Fruit fly (Drosophila melanogaster) whole organism, embryonic: Measurements from ENCODE around the gene Kdm5.

ENCODE experiments used
- B-H1 ChIP-seq: fragments of 200-800 bp; sonication (Bioruptor generic); IDR thresholded peaks from 3 replicates; pipeline ENCODE4 v1.3.6; 2022; ENCODE audit warnings: missing biosample characterization, missing genetic modification characterization
- Blimp-1 ChIP-seq: fragments of 200-800 bp; sonication (Bioruptor generic); optimal IDR thresholded peaks from 3 replicates; lab custom pipeline; 2018; ENCODE audit warnings: missing biosample characterization, missing genetic modification characterization, mild to moderate bottlenecking, moderate library complexity, missing genetic modification reagents
- CG11723 ChIP-seq: fragments of 200-800 bp; sonication (Bioruptor generic); optimal IDR thresholded peaks from 2 replicates; lab custom pipeline; 2017; ENCODE audit warnings: missing biosample characterization, mild to moderate bottlenecking, missing genetic modification characterization
- CG12104 ChIP-seq: fragments of 200-800 bp; sonication (Bioruptor generic); optimal IDR thresholded peaks from 3 replicates; lab custom pipeline; 2016; ENCODE audit warnings: missing biosample characterization, missing genetic modification characterization
- CG14860 ChIP-seq: fragments of 200-800 bp; sonication (Bioruptor generic); IDR thresholded peaks from 3 replicates; pipeline ENCODE4 v1.3.6; 2022; ENCODE audit warnings: missing biosample characterization, missing genetic modification characterization; ENCODE audit not compliant: partially characterized antibody
- CG17359 ChIP-seq: fragments of 200-800 bp; sonication (Bioruptor generic); optimal IDR thresholded peaks from 3 replicates; lab custom pipeline; 2018; ENCODE audit warnings: missing biosample characterization, mild to moderate bottlenecking, missing genetic modification characterization, moderate library complexity
- CG1792 ChIP-seq: fragments of 200-800 bp; sonication (Bioruptor generic); optimal IDR thresholded peaks from 2 replicates; lab custom pipeline; 2016; ENCODE audit warnings: missing biosample characterization, missing genetic modification characterization
- CG18011 ChIP-seq: fragments of 200-800 bp; sonication (Bioruptor generic); optimal IDR thresholded peaks from 2 replicates; lab custom pipeline; 2017; ENCODE audit warnings: missing biosample characterization, missing genetic modification characterization, mild to moderate bottlenecking, moderate library complexity, missing genotype
- CG18262 ChIP-seq: fragments of 200-800 bp; optimal IDR thresholded peaks from 3 replicates; lab custom pipeline; 2019; ENCODE audit warnings: missing biosample characterization, mild to moderate bottlenecking, missing genetic modification characterization, moderate library complexity
- CG3163 ChIP-seq: fragments of 200-800 bp; sonication (Bioruptor generic); optimal IDR thresholded peaks from 3 replicates; lab custom pipeline; 2016; ENCODE audit warnings: missing biosample characterization, missing genetic modification characterization
- CG3281 ChIP-seq: fragments of 200-800 bp; sonication (Bioruptor generic); optimal IDR thresholded peaks from 3 replicates; lab custom pipeline; 2017; ENCODE audit warnings: missing biosample characterization, mild to moderate bottlenecking, missing genetic modification characterization
- CG3726 ChIP-seq: fragments of 200-800 bp; sonication (Bioruptor generic); IDR thresholded peaks from 3 replicates; pipeline ENCODE4, ENCODE4 v1.3.6; 2022; ENCODE audit warnings: missing biosample characterization, missing genetic modification characterization
- CG4854 ChIP-seq: fragments of 200-800 bp; sonication (Bioruptor generic); optimal IDR thresholded peaks from 2 replicates; lab custom pipeline; 2016; ENCODE audit warnings: missing biosample characterization, missing genetic modification characterization, inconsistent platforms
- CG7372 ChIP-seq: fragments of 200-800 bp; sonication (Bioruptor generic); IDR thresholded peaks from 2 replicates; pipeline ENCODE4 v1.3.6; 2022; ENCODE audit warnings: missing biosample characterization, missing genetic modification characterization
- CG7556 ChIP-seq: fragments of 200-800 bp; sonication (Bioruptor generic); optimal IDR thresholded peaks from 2 replicates; lab custom pipeline; 2017; ENCODE audit warnings: missing biosample characterization, mild to moderate bottlenecking, missing genetic modification characterization
- CG8388 ChIP-seq: fragments of 200-800 bp; sonication (Bioruptor generic); optimal IDR thresholded peaks from 2 replicates; lab custom pipeline; 2019; ENCODE audit warnings: missing biosample characterization, mild to moderate bottlenecking, missing genetic modification characterization, moderate library complexity
- CG8924 ChIP-seq: fragments of 200-800 bp; optimal IDR thresholded peaks from 3 replicates; lab custom pipeline; 2019; ENCODE audit warnings: missing biosample characterization, mild to moderate bottlenecking, missing genetic modification characterization, moderate library complexity
- CG9817 ChIP-seq: fragments of 200-800 bp; sonication (Bioruptor generic); optimal IDR thresholded peaks from 2 replicates; lab custom pipeline; 2018; ENCODE audit warnings: missing biosample characterization, mild to moderate bottlenecking, missing genetic modification characterization, moderate library complexity
- Dbx ChIP-seq: fragments of 200-800 bp; sonication (Bioruptor generic); IDR thresholded peaks from 3 replicates; pipeline ENCODE4 v1.3.6; 2022; ENCODE audit warnings: missing biosample characterization, missing genetic modification characterization
- Dip2 ChIP-seq: fragments of 200-800 bp; sonication (Bioruptor generic); IDR thresholded peaks from 2 replicates; pipeline ENCODE4 v1.3.6; 2022; ENCODE audit warnings: missing biosample characterization, missing genetic modification characterization
- Doc2 ChIP-seq: fragments of 200-800 bp; sonication (Bioruptor generic); IDR thresholded peaks from 2 replicates; pipeline ENCODE4 v1.3.6; 2022; ENCODE audit warnings: missing biosample characterization, missing genetic modification characterization
- Dp ChIP-seq: fragments of 200-800 bp; sonication (Bioruptor generic); optimal IDR thresholded peaks from 2 replicates; lab custom pipeline; 2018; ENCODE audit warnings: missing biosample characterization, mild to moderate bottlenecking, missing genetic modification characterization, moderate library complexity
- Fer3 ChIP-seq: fragments of 200-800 bp; sonication (Bioruptor generic); optimal IDR thresholded peaks from 2 replicates; lab custom pipeline; 2018; ENCODE audit warnings: missing biosample characterization, mild to moderate bottlenecking, missing genetic modification characterization, moderate library complexity
- Hand ChIP-seq: fragments of 200-800 bp; sonication (Bioruptor generic); optimal IDR thresholded peaks from 2 replicates; lab custom pipeline; 2017; ENCODE audit warnings: mild to moderate bottlenecking, missing biosample characterization, missing genetic modification reagents, missing genetic modification characterization
- Hr51 ChIP-seq, 2 experiments: fragments of 200-800 bp; sonication (Bioruptor generic); optimal IDR thresholded peaks; 2 replicates in 1 of 2; 3 replicates in 1 of 2; lab custom pipeline; 2016 to 2018; ENCODE audit warnings: missing biosample characterization in 2 of 2, missing genetic modification characterization in 2 of 2, mild to moderate bottlenecking in 1 of 2, moderate library complexity in 1 of 2
- Lhr ChIP-seq: fragments of 200-800 bp; sonication (Bioruptor generic); optimal IDR thresholded peaks from 3 replicates; lab custom pipeline; 2017; ENCODE audit warnings: mild to moderate bottlenecking, missing biosample characterization, missing genetic modification reagents, missing genetic modification characterization
- Lim3 ChIP-seq: fragments of 200-800 bp; sonication (Bioruptor generic); IDR thresholded peaks from 2 replicates; pipeline ENCODE4 v1.3.6; 2022; ENCODE audit warnings: missing biosample characterization, missing genetic modification characterization
- ara ChIP-seq: fragments of 200-800 bp; sonication (Bioruptor generic); IDR thresholded peaks from 2 replicates; pipeline ENCODE4 v1.3.6; 2022; ENCODE audit warnings: missing biosample characterization, missing genetic modification characterization
- br ChIP-seq: fragments of >200 bp; optimal IDR thresholded peaks from 2 replicates; lab custom pipeline; 2017
- cato ChIP-seq: fragments of 200-800 bp; sonication (Bioruptor generic); optimal IDR thresholded peaks from 2 replicates; lab custom pipeline; 2016; ENCODE audit warnings: missing biosample characterization, missing genetic modification characterization, borderline replicate concordance
- chm ChIP-seq: fragments of 200-800 bp; sonication (Bioruptor generic); IDR thresholded peaks from 2 replicates; pipeline ENCODE4 v1.3.6; 2022; ENCODE audit warnings: missing biosample characterization, missing genetic modification characterization
- corto ChIP-seq: fragments of 200-800 bp; sonication (Bioruptor generic); optimal IDR thresholded peaks from 2 replicates; lab custom pipeline; 2016; ENCODE audit warnings: missing biosample characterization, mild to moderate bottlenecking, missing genetic modification characterization, moderate library complexity
- disco-r ChIP-seq: fragments of 200-800 bp; sonication (Bioruptor generic); optimal IDR thresholded peaks from 2 replicates; lab custom pipeline; 2016; ENCODE audit warnings: missing biosample characterization, missing genetic modification characterization
- emc ChIP-seq: fragments of 200-800 bp; sonication (Bioruptor generic); optimal IDR thresholded peaks from 2 replicates; lab custom pipeline; 2016; ENCODE audit warnings: missing biosample characterization, missing genetic modification characterization
- ewg ChIP-seq: fragments of 200-800 bp; sonication (Bioruptor generic); optimal IDR thresholded peaks from 3 replicates; lab custom pipeline; 2017; ENCODE audit warnings: mild to moderate bottlenecking, missing biosample characterization, missing genetic modification reagents, missing genetic modification characterization
- fd3F ChIP-seq: fragments of 200-800 bp; sonication (Bioruptor generic); optimal IDR thresholded peaks from 2 replicates; lab custom pipeline; 2018; ENCODE audit warnings: missing biosample characterization, mild to moderate bottlenecking, missing genetic modification characterization, moderate library complexity
- gcm ChIP-seq: fragments of 200-800 bp; sonication (Bioruptor generic); optimal IDR thresholded peaks from 2 replicates; lab custom pipeline; 2019; ENCODE audit warnings: missing biosample characterization, mild to moderate bottlenecking, missing genetic modification characterization, moderate library complexity
- gsb ChIP-seq: fragments of 200-800 bp; sonication (Bioruptor generic); IDR thresholded peaks from 2 replicates; pipeline ENCODE4 v1.3.6; 2022; ENCODE audit warnings: missing biosample characterization, missing genetic modification characterization
- gt ChIP-seq: fragments of 200-800 bp; sonication (Bioruptor generic); IDR thresholded peaks from 2 replicates; pipeline ENCODE4 v1.3.6; 2022; ENCODE audit warnings: missing biosample characterization, missing genetic modification characterization
- kni ChIP-seq: fragments of 200-800 bp; sonication (Bioruptor generic); optimal IDR thresholded peaks from 3 replicates; lab custom pipeline; 2017; ENCODE audit warnings: mild to moderate bottlenecking, missing biosample characterization, missing genetic modification reagents, missing genetic modification characterization
- maf-S ChIP-seq: fragments of 200-800 bp; sonication (Bioruptor generic); optimal IDR thresholded peaks from 2 replicates; lab custom pipeline; 2016; ENCODE audit warnings: missing biosample characterization, missing genetic modification characterization
- nerfin-2 ChIP-seq: fragments of 200-800 bp; sonication (Bioruptor generic); IDR thresholded peaks from 2 replicates; pipeline ENCODE4 v1.3.6; 2022; ENCODE audit warnings: missing biosample characterization, missing genetic modification characterization; ENCODE audit not compliant: partially characterized antibody
- pros ChIP-seq: fragments of 200-800 bp; sonication (Bioruptor generic); optimal IDR thresholded peaks from 3 replicates; lab custom pipeline; 2019; ENCODE audit warnings: missing biosample characterization, mild to moderate bottlenecking, missing genetic modification characterization, moderate library complexity
- sc ChIP-seq, 3 experiments: fragments of >200 bp in 2 of 3; fragments of 200-800 bp in 1 of 3; sonication (Bioruptor generic) in 1 of 3; optimal IDR thresholded peaks; 2 replicates in 2 of 3; 3 replicates in 1 of 3; lab custom pipeline; 2017; ENCODE audit warnings: mild to moderate bottlenecking in 1 of 3, missing biosample characterization in 1 of 3, missing genetic modification characterization in 1 of 3, missing genetic modification reagents in 1 of 3
- scrt ChIP-seq: fragments of 200-800 bp; sonication (Bioruptor generic); optimal IDR thresholded peaks from 2 replicates; lab custom pipeline; 2018; ENCODE audit warnings: missing biosample characterization, mild to moderate bottlenecking, missing genetic modification characterization, moderate library complexity
- slou ChIP-seq: fragments of 200-800 bp; sonication (Bioruptor generic); optimal IDR thresholded peaks from 3 replicates; lab custom pipeline; 2016; ENCODE audit warnings: missing biosample characterization, missing genetic modification characterization
- slp2 ChIP-seq: fragments of 200-800 bp; sonication (Bioruptor generic); optimal IDR thresholded peaks from 2 replicates; lab custom pipeline; 2016; ENCODE audit warnings: missing biosample characterization, missing genetic modification characterization
- twi ChIP-seq: fragments of 200-800 bp; optimal IDR thresholded peaks from 2 replicates; lab custom pipeline; 2019; ENCODE audit warnings: missing biosample characterization, mild to moderate bottlenecking, missing genetic modification characterization, moderate library complexity
- unc-4 ChIP-seq: fragments of 200-800 bp; sonication (Bioruptor generic); IDR thresholded peaks from 2 replicates; pipeline ENCODE4 v1.3.6; 2022; ENCODE audit warnings: missing biosample characterization, missing genetic modification characterization; ENCODE audit not compliant: partially characterized antibody
- vnd ChIP-seq: fragments of 200-800 bp; sonication (Bioruptor generic); IDR thresholded peaks from 3 replicates; pipeline ENCODE4 v1.3.6; 2022; ENCODE audit warnings: missing biosample characterization, missing genetic modification characterization; ENCODE audit not compliant: partially characterized antibody

Kdm5 gene

DNA sequence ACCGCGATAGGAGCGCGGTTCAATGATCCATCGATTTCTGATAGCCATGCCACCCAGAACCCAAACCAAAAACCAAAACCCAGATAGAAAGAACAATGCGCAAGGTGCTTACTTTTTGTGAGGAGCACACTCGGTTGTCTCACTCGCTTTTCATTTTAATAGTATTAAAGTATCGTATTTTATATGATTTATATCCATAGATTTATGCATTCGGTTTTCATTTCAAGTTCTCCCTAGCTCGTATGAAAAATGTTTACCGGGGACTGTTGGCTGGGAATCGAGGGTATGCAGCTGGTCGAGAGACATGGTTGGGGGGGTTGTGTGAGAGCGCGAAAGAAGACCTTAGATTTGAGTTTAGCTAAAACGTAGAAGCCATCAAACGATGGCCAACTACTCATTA is 27.3 kb downstream of the Kdm5 start (continued):
- TF ChIP-seq pros (GFP tag; lab: Kevin White, UChicago) (no peak), kni (no peak), B-H1 (GFP tag; lab: Robert Waterston, UW) (no peak), CG11723 (GFP tag; lab: Kevin White, UChicago) (no peak), slou (no peak), CG18262 (tag; lab: Kevin White, UChicago) (peak; percentile 5), gsb (GFP tag; lab: Robert Waterston, UW) (no peak), CG9817 (tag; lab: Kevin White, UChicago) (no peak), Hr51 (GFP tag; optimal IDR thresholded peaks at IDR 0.05; lab: Kevin White, UChicago) (peak; percentile 7 to 54), twi (no peak), CG3281 (GFP tag; lab: Kevin White, UChicago) (peak; percentile 4), chm (GFP tag; lab: Robert Waterston, UW) (peak; percentile 73), br (lab: Kevin White, UChicago) (no peak), ewg (GFP tag; lab: Kevin White, UChicago) (peak; percentile 14), Lim3 (GFP tag; lab: Robert Waterston, UW) (no peak), CG1792 (GFP tag; lab: Kevin White, UChicago) (no peak), Blimp-1 (GFP tag; lab: Kevin White, UChicago) (peak; percentile 43), CG3726 (GFP tag; lab: Robert Waterston, UW) (no peak), CG12104 (GFP tag; lab: Kevin White, UChicago) (no peak), CG7372 (peak; percentile 33; the same call in 1 of the 2 replicates), maf-S (GFP tag; lab: Kevin White, UChicago) (no peak), CG3163 (no peak), nerfin-2 (GFP tag; lab: Robert Waterston, UW) (no peak), sc (optimal IDR thresholded peaks at IDR 0.05; lab: Kevin White, UChicago) (no peak), sc (GFP tag; optimal IDR thresholded peaks at IDR 0.05; lab: Kevin White, UChicago) (no peak), Fer3 (tag; lab: Kevin White, UChicago) (peak; percentile 41), emc (GFP tag; lab: Kevin White, UChicago) (no peak), Lhr (GFP tag; lab: Kevin White, UChicago) (no peak), slp2 (no peak), CG8388 (GFP tag; lab: Kevin White, UChicago) (peak; percentile 15), CG17359 (tag; lab: Kevin White, UChicago) (peak; percentile 24), unc-4 (no peak), Hand (no peak), Dp (GFP tag; lab: Kevin White, UChicago) (no peak), fd3F (peak; percentile 42), scrt (GFP tag; lab: Kevin White, UChicago) (no peak), CG8924 (tag; lab: Kevin White, UChicago) (no peak), vnd (GFP tag; lab: Robert Waterston, UW) (no peak), Dip2 (no peak), corto (GFP tag; lab: Kevin White, UChicago) (no peak), gcm (GFP tag; lab: Kevin White, UChicago) (no peak), Doc2 (GFP tag; lab: Robert Waterston, UW) (no peak; the same call in 1 of the 2 replicates), CG18011 (GFP tag; lab: Kevin White, UChicago) (no peak), cato (no peak), ara (GFP tag; lab: Robert Waterston, UW) (no peak; the same call in 1 of the 2 replicates), CG7556 (GFP tag; lab: Kevin White, UChicago) (peak; percentile 21), CG4854 (GFP tag; lab: Kevin White, UChicago) (no peak), CG14860 (no peak), gt (GFP tag; lab: Robert Waterston, UW) (no peak), Dbx (peak; percentile 56; the same call in 2 of the 3 replicates), disco-r (GFP tag; lab: Kevin White, UChicago) (no peak)
